Fruit fly (Drosophila melanogaster): Measurements from ENCODE around the gene Coq4.

Coq4 gene

dm6 chr3L:17465804-17466203 is 32.4 kb upstream of the Coq4 start, which contains the start of gene QIL1 (continued):
- peak; percentile 44 for TF ChIP-seq CG8290 (GFP tag; optimal IDR thresholded peaks at IDR 0.05)
- peak in 1 of 2 experiments; percentile 33 for TF ChIP-seq CG8290 (tag; optimal IDR thresholded peaks at IDR 0.05)
- peak; percentile 31; the same call in 1 of the 2 replicates for TF ChIP-seq amos (GFP tag; IDR thresholded peaks at IDR 0.05; ENCODE audit: partially characterized antibody)
- no peak for TF ChIP-seq CG32772 (GFP tag; IDR thresholded peaks at IDR 0.05)
- no peak for TF ChIP-seq CG5180 (GFP tag; optimal IDR thresholded peaks at IDR 0.05)
- no peak for TF ChIP-seq CG15696 (tag; optimal IDR thresholded peaks at IDR 0.05)
- no peak for TF ChIP-seq tup (GFP tag; optimal IDR thresholded peaks at IDR 0.05)
- no peak for TF ChIP-seq unc-4 (GFP tag; IDR thresholded peaks at IDR 0.05; ENCODE audit: partially characterized antibody)
- TF ChIP-seq Opbp (GFP tag; IDR thresholded peaks at IDR 0.05; ENCODE audit: partially characterized antibody) = peak; percentile 22; the same call in 1 of the 3 replicates
- TF ChIP-seq lilli (GFP tag; optimal IDR thresholded peaks at IDR 0.05) = no peak
- no peak for TF ChIP-seq H15 (GFP tag; IDR thresholded peaks at IDR 0.05)
- TF ChIP-seq CG43689 (GFP tag; IDR thresholded peaks at IDR 0.05) = no peak
- no peak for TF ChIP-seq Gug (GFP tag; IDR thresholded peaks at IDR 0.05)
- no peak for TF ChIP-seq Xrp1 (GFP tag; IDR thresholded peaks at IDR 0.05)
- TF ChIP-seq seq (GFP tag; IDR thresholded peaks at IDR 0.05) = no peak
- TF ChIP-seq CG15011 (GFP tag; optimal IDR thresholded peaks at IDR 0.05) = no peak

- TF ChIP-seq crol (GFP tag; IDR thresholded peaks at IDR 0.05) (0 out of 2 replicates have a peak, but pooled peaks have one; percentile 14), CG12659 (GFP tag; optimal IDR thresholded peaks at IDR 0.05) (no peak), onecut (GFP tag; IDR thresholded peaks at IDR 0.05) (no peak), Med (GFP tag) (peak; percentile 55), cg (GFP tag; optimal IDR thresholded peaks at IDR 0.05) (peak; percentile 43), abd-A (tag; optimal IDR thresholded peaks at IDR 0.05) (peak; percentile 57), p53 (GFP tag; optimal IDR thresholded peaks at IDR 0.05) (no peak), CG16813 (GFP tag; IDR thresholded peaks at IDR 0.05; ENCODE audit: partially characterized antibody) (no peak), oc (tag; optimal IDR thresholded peaks at IDR 0.05) (peak; percentile 15)
Observed at dm6 chr3L:17462474-17462873, 29.1 kb upstream of the Coq4 start.

dm6 chr3L:17461369-17462012 is 28.1 kb upstream of the Coq4 start:
- no peak for TF ChIP-seq CG18262 (tag; optimal IDR thresholded peaks at IDR 0.05)
- TF ChIP-seq nom (GFP tag; optimal IDR thresholded peaks at IDR 0.05) = no peak
- no peak for TF ChIP-seq CG42726 (GFP tag; IDR thresholded peaks at IDR 0.05; ENCODE audit: partially characterized antibody)
- TF ChIP-seq hth (optimal IDR thresholded peaks at IDR 0.05) = no peak
- TF ChIP-seq fd64A (GFP tag; optimal IDR thresholded peaks at IDR 0.05) = no peak
- TF ChIP-seq Fer2 (tag; optimal IDR thresholded peaks at IDR 0.05) = no peak
- TF ChIP-seq CG4282 (GFP tag; optimal IDR thresholded peaks at IDR 0.05) = no peak
- no peak for TF ChIP-seq D19B (GFP tag; optimal IDR thresholded peaks at IDR 0.05)
- TF ChIP-seq wdn (GFP tag; IDR thresholded peaks at IDR 0.05) = no peak
- no peak for TF ChIP-seq CG11723 (GFP tag; optimal IDR thresholded peaks at IDR 0.05)
- TF ChIP-seq dysf (GFP tag; IDR thresholded peaks at IDR 0.05) = peak; percentile 57; the same call in 1 of the 3 replicates
- no peak for TF ChIP-seq CG13624 (GFP tag; optimal IDR thresholded peaks at IDR 0.05)
- no peak for TF ChIP-seq CG31441 (GFP tag; IDR thresholded peaks at IDR 0.05)
- TF ChIP-seq Xrp1 (GFP tag; IDR thresholded peaks at IDR 0.05) = peak; percentile 59
- TF ChIP-seq Dip3 (GFP tag; optimal IDR thresholded peaks at IDR 0.05) = no peak
- no peak for TF ChIP-seq CG4707 (GFP tag; optimal IDR thresholded peaks at IDR 0.05)
- no peak for TF ChIP-seq Meics (GFP tag; optimal IDR thresholded peaks at IDR 0.05)
- TF ChIP-seq CG8944 (GFP tag; optimal IDR thresholded peaks at IDR 0.05) = no peak
- no peak for TF ChIP-seq CG34422 (GFP tag; IDR thresholded peaks at IDR 0.05)
- no peak for TF ChIP-seq CG2889 (GFP tag; IDR thresholded peaks at IDR 0.05)
- no peak for TF ChIP-seq unc-4 (GFP tag; IDR thresholded peaks at IDR 0.05; ENCODE audit: partially characterized antibody)
- no peak for TF ChIP-seq CG17912 (GFP tag; optimal IDR thresholded peaks at IDR 0.05)
- no peak for TF ChIP-seq CG7745 (tag; optimal IDR thresholded peaks at IDR 0.05)
- no peak for TF ChIP-seq zfh2 (GFP tag; optimal IDR thresholded peaks at IDR 0.05)
- no peak for TF ChIP-seq Blimp-1 (GFP tag; optimal IDR thresholded peaks at IDR 0.05)
- TF ChIP-seq sim (GFP tag; IDR thresholded peaks at IDR 0.05) = no peak
